Worm (Caenorhabditis elegans) whole organism, early embryonic: ENCODE data around the gene T16G12.13.

ENCODE experiments used
- B0310.2 ChIP-seq: sonication (generic microtip); optimal IDR thresholded peaks from 2 replicates; lab custom pipeline; 2016; ENCODE audit warnings: mild to moderate bottlenecking, missing genetic modification characterization, missing compliant biosample characterization
- F13C5.2 ChIP-seq: sonication (generic microtip); optimal IDR thresholded peaks from 2 replicates; lab custom pipeline; 2017; ENCODE audit warnings: mild to moderate bottlenecking, missing genetic modification characterization, inconsistent platforms, missing compliant biosample characterization
- aly-1 ChIP-seq: sonication (generic microtip); optimal IDR thresholded peaks from 2 replicates; lab custom pipeline; 2016; ENCODE audit warnings: missing genetic modification characterization, missing compliant biosample characterization
- ama-1 ChIP-seq: fragments of 150-350 bp; optimal IDR thresholded peaks from 2 replicates; lab custom pipeline; 2014
- ceh-13 ChIP-seq: fragments of 200-800 bp; sonication (Bioruptor generic); optimal IDR thresholded peaks from 2 replicates; lab custom pipeline; 2018; ENCODE audit warnings: mild to moderate bottlenecking, missing genetic modification characterization, missing compliant biosample characterization
- ceh-36 ChIP-seq: sonication (generic microtip); optimal IDR thresholded peaks from 2 replicates; lab custom pipeline; 2016; ENCODE audit warnings: missing genetic modification characterization, inconsistent platforms, missing compliant biosample characterization
- ets-7 ChIP-seq: sonication (generic microtip); optimal IDR thresholded peaks from 2 replicates; lab custom pipeline; 2016; ENCODE audit warnings: missing genotype, missing genetic modification characterization, missing compliant biosample characterization
- flt-1 ChIP-seq: fragments of 200-800 bp; sonication (Bioruptor generic); IDR thresholded peaks from 2 replicates; pipeline ENCODE4 v1.3.6; 2022; ENCODE audit warnings: missing genetic modification characterization, missing compliant biosample characterization
- hmbx-1 ChIP-seq: sonication (generic microtip); optimal IDR thresholded peaks from 2 replicates; lab custom pipeline; 2016; ENCODE audit warnings: mild to moderate bottlenecking, missing genetic modification characterization, missing compliant biosample characterization
- hmg-4 ChIP-seq: fragments of 200-800 bp; sonication (Bioruptor generic); optimal IDR thresholded peaks from 2 replicates; lab custom pipeline; 2018; ENCODE audit warnings: mild to moderate bottlenecking, missing genetic modification characterization, missing compliant biosample characterization
- hnd-1 ChIP-seq: sonication (generic microtip); optimal IDR thresholded peaks from 2 replicates; lab custom pipeline; 2016; ENCODE audit warnings: missing genetic modification characterization, missing compliant biosample characterization
- pes-1 ChIP-seq: fragments of 200-800 bp; sonication (Bioruptor generic); IDR thresholded peaks from 2 replicates; pipeline ENCODE4 v1.3.6; 2022; ENCODE audit warnings: missing genetic modification reagents, missing genetic modification characterization, missing compliant biosample characterization
- scrt-1 ChIP-seq: fragments of 200-800 bp; sonication (Bioruptor generic); IDR thresholded peaks from 2 replicates; pipeline ENCODE4 v1.3.6; 2022; ENCODE audit warnings: missing genetic modification characterization, missing compliant biosample characterization
- sea-1 ChIP-seq: fragments of 200-800 bp; sonication (Bioruptor generic); conservative IDR thresholded peaks from 2 replicates; pipeline ENCODE4 v1.3.6; 2022; ENCODE audit warnings: missing genetic modification characterization, missing compliant biosample characterization
- tbx-11 ChIP-seq: fragments of 200-800 bp; sonication (Bioruptor generic); IDR thresholded peaks from 2 replicates; pipeline ENCODE4 v1.3.6; 2022; ENCODE audit warnings: missing genetic modification characterization, missing compliant biosample characterization
- tbx-37 ChIP-seq: fragments of 200-800 bp; sonication (Bioruptor generic); conservative IDR thresholded peaks from 2 replicates; pipeline ENCODE4 v1.3.6; 2022; ENCODE audit warnings: missing genetic modification reagents, missing genetic modification characterization, missing compliant biosample characterization
- tra-4 ChIP-seq: sonication (generic microtip); optimal IDR thresholded peaks from 2 replicates; lab custom pipeline; 2017; ENCODE audit warnings: missing genetic modification characterization, missing compliant biosample characterization

The T16G12.13 gene

DNA sequence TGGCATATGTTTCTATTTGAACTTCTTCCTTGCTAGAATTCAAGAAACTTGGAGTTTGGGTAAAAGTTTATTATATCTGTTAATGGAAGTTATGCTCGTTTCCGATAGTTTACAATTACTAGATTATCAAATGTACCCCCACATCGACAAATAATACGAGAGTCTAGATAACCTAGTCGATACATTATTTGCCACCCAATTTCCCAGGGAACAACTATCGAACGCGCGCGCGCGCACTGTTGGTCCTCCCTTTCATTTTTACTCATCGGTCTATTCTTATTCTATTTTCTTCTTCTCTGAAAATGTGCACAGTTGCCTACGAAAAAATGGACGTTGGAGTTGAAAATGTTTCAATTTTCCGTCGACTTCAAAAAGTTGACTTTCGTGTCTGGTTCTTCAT lies at the start of gene T16G12.13:
T16G12.13 (plus strand) TSS at position 293 of the 400 bp plus-strand sequence.
- TF ChIP-seq flt-1, result no peak
- no peak for TF ChIP-seq ceh-13
- no peak for TF ChIP-seq scrt-1 (GFP tag; lab: Robert Waterston, UW)
- no peak for TF ChIP-seq aly-1
- no peak for TF ChIP-seq tbx-37 (GFP tag; lab: Robert Waterston, UW)
- TF ChIP-seq pes-1, result no peak
- TF ChIP-seq ets-7 (tag; lab: Kevin White, UChicago), result no peak
- TF ChIP-seq ama-1, result no peak
- TF ChIP-seq ceh-36 (tag; lab: Kevin White, UChicago), result no peak
- TF ChIP-seq hmbx-1 (tag; lab: Kevin White, UChicago), result no peak
- TF ChIP-seq hnd-1 (tag; lab: Kevin White, UChicago), result no peak
- TF ChIP-seq F13C5.2 (tag; lab: Kevin White, UChicago), result no peak
- no peak for TF ChIP-seq B0310.2 (tag; lab: Kevin White, UChicago)

DNA sequence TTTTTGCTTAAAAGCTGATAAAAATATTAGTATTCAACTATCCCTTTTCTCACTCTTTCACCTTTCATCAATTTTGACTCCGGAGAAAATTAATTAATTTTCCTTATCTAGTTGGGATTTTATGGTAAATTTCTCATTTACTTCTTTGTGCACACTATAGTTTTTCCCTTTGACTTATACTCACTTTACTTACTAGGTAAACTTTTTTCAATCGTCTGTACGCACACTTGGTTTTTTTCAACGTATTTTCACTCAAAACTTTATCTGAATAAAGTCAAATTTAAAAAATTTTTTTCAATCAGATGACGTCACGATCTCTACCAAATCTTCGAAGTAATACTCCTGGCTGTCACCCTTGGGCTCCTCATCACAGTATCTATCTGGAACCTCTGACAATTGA lies 48.5 kb upstream of the T16G12.13 start, which contains the start of gene C05B5.16:
C05B5.16 (plus strand) TSS at position 301 of the 400 bp plus-strand sequence.
- TF ChIP-seq flt-1 (no peak), F13C5.2 (tag; lab: Kevin White, UChicago) (no peak), ceh-36 (tag; lab: Kevin White, UChicago) (no peak), ceh-13 (no peak), aly-1 (no peak), tra-4 (tag; lab: Kevin White, UChicago) (no peak), tbx-37 (GFP tag; lab: Robert Waterston, UW) (no peak), sea-1 (GFP tag; lab: Robert Waterston, UW) (no peak)

DNA sequence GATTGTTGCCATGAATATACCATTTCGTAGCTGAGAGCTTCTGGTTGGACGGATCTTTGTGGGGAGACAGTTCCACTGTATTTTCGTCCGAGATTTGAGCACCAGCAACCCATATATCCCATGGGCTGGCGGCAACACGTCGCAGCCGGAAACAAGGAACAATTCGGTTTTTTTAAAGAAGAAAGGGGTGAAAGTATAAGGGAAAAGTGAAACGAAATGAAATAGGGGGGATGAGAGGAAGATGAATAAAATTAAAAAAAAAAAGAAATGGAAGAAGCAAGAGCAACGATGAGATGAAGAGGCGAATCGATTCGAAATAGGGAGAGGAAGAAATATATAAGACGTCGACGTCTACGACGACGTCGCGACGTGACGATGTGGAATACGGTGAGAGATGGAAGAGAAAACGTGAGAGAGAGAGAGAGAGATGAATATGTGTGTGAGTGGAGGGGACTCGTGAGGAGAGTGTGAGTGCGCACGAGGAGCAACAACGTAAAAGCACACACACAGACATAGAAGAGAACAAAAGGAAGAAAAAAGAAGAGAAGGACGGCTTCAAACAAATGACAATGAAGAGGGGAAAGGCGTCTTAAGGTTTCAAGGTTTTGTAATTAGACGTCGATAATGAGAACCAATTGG lies 44.1 kb upstream of the T16G12.13 start, which contains the start of gene rgs-1:
rgs-1 (minus strand) TSS at position 146 of the 639 bp plus-strand sequence.
- TF ChIP-seq F13C5.2 (tag; lab: Kevin White, UChicago) (peak; percentile 17), pes-1 (no peak)

DNA sequence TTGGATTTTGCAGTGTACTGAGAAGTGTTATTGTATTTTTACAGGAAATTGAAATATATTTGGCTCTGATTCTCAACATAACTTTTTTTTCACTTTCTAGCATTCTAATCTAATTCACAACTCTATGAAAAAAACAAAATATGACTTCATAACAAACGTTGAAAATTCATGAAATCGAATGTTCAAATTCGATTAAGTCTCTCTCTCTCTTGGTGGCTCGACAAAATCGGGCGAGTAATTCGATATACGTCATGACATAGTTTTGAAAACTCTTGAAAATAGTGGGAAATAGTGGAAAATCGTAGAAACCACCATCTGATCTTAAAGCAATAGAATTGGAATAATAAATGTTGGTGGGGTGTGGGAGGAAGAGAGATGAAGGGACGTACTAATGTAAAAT lies 42.7 kb upstream of the T16G12.13 start:
- TF ChIP-seq ets-7 (tag; lab: Kevin White, UChicago), result no peak
- TF ChIP-seq hmbx-1 (tag; lab: Kevin White, UChicago), result no peak
- no peak for TF ChIP-seq tbx-11 (GFP tag; lab: Robert Waterston, UW)
- TF ChIP-seq hnd-1 (tag; lab: Kevin White, UChicago), result no peak
- TF ChIP-seq B0310.2 (tag; lab: Kevin White, UChicago), result no peak
- no peak for TF ChIP-seq scrt-1 (GFP tag; lab: Robert Waterston, UW)
- TF ChIP-seq flt-1, result no peak
- TF ChIP-seq F13C5.2 (tag; lab: Kevin White, UChicago), result no peak
- TF ChIP-seq hmg-4, result no peak
- no peak for TF ChIP-seq pes-1
- TF ChIP-seq sea-1 (GFP tag; lab: Robert Waterston, UW), result no peak
- TF ChIP-seq tra-4 (tag; lab: Kevin White, UChicago), result no peak
- TF ChIP-seq tbx-37 (GFP tag; lab: Robert Waterston, UW), result no peak
- no peak for TF ChIP-seq aly-1
- TF ChIP-seq ceh-36 (tag; lab: Kevin White, UChicago), result no peak
- no peak for TF ChIP-seq ceh-13
- TF ChIP-seq ama-1, result no peak

DNA sequence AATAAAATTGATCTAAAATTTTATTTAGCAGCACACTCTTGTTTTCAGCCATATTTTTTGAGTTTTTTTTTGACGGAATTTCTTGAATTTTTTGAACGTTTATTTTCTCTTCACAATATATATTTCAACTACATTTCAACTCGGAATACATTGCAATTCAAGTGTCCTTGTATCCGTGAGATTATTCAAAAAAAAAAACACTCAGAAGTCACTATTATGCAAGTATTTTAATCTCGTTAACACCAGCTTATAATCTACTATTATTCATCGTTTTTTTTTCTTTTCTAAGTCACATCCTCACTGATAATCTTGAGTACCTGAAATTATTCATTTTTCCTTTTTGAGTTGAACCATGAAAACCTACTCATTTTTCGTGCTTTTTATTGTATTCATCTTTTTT lies 37.2 kb upstream of the T16G12.13 start, which contains the start of gene ins-21:
ins-21 (plus strand) TSS at position 301 of the 400 bp plus-strand sequence.
- TF ChIP-seq hmbx-1 (tag; lab: Kevin White, UChicago), result no peak

DNA sequence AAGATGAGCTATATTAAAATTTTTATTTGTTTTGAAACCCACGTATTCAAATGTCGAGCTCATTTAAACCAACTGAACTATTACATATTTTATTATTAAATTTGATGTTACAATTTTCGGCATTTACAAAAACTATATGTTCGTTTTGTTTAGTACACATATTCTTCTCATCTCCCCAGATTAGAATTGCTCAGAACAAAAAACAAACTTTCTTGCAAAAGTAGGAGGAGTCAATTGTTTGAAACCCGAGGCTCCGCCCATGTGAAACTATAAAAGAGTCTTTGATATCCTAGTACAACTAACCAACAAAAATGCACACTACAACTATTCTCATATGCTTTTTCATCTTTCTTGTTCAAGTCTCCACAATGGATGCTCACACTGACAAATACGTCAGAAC lies 34.7 kb upstream of the T16G12.13 start, which contains the start of gene ins-22:
ins-22 (plus strand) TSS at position 301 of the 400 bp plus-strand sequence.
- TF ChIP-seq aly-1, result no peak
- TF ChIP-seq tbx-11 (GFP tag; lab: Robert Waterston, UW), result no peak
- no peak for TF ChIP-seq hmbx-1 (tag; lab: Kevin White, UChicago)
- no peak for TF ChIP-seq flt-1
- TF ChIP-seq pes-1, result no peak
- TF ChIP-seq scrt-1 (GFP tag; lab: Robert Waterston, UW), result no peak
- TF ChIP-seq hmg-4, result no peak
- TF ChIP-seq ama-1, result no peak
- TF ChIP-seq F13C5.2 (tag; lab: Kevin White, UChicago), result no peak
- TF ChIP-seq hnd-1 (tag; lab: Kevin White, UChicago), result no peak
- no peak for TF ChIP-seq ets-7 (tag; lab: Kevin White, UChicago)
- TF ChIP-seq ceh-13, result no peak
- no peak for TF ChIP-seq ceh-36 (tag; lab: Kevin White, UChicago)
- no peak for TF ChIP-seq sea-1 (GFP tag; lab: Robert Waterston, UW)

DNA sequence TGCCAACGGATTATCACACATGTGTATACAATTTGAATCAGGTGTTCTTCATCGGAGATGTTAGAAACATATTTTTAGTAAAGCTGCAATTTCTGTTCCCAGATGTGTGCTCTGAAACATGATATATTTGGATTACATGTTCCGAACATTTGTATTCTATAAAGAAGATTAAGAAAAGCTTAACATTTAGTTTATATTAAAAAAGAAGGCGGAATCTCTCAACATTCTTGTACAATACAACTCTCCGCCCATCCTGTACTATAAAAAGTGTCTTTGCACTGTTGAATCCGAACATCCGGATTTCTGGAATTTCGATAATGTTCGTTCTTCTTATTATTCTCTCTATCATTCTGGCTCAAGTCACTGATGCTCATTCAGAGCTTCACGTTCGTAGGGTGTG lies 32.7 kb upstream of the T16G12.13 start, which contains the start of gene ins-23:
ins-23 (plus strand) TSS at position 301 of the 400 bp plus-strand sequence.
- TF ChIP-seq tbx-37 (GFP tag; lab: Robert Waterston, UW) (no peak), B0310.2 (tag; lab: Kevin White, UChicago) (no peak), hmbx-1 (tag; lab: Kevin White, UChicago) (no peak), ceh-36 (tag; lab: Kevin White, UChicago) (no peak), sea-1 (GFP tag; lab: Robert Waterston, UW) (no peak), flt-1 (no peak), hmg-4 (no peak), tra-4 (tag; lab: Kevin White, UChicago) (no peak), ets-7 (tag; lab: Kevin White, UChicago) (no peak), scrt-1 (GFP tag; lab: Robert Waterston, UW) (no peak), tbx-11 (GFP tag; lab: Robert Waterston, UW) (no peak), ceh-13 (no peak), pes-1 (no peak), aly-1 (no peak), hnd-1 (tag; lab: Kevin White, UChicago) (no peak), F13C5.2 (tag; lab: Kevin White, UChicago) (no peak)
